Fruit fly (Drosophila melanogaster): ENCODE results near the gene CG5746.

Gene CG5746

dm6 chr3R:24376565-24376964 lies 28.0 kb upstream of the CG5746 start, which contains the start of gene CG33342:
CG33342 (plus strand) TSS chr3R:24376865.
- TF ChIP-seq Smox (GFP tag; optimal IDR thresholded peaks at IDR 0.05) = no peak
- TF ChIP-seq CG10631 (GFP tag; optimal IDR thresholded peaks at IDR 0.05) = no peak
- TF ChIP-seq dsx (GFP tag; optimal IDR thresholded peaks at IDR 0.05; ENCODE audit: poor library complexity, severe bottlenecking) = no peak
- no peak for TF ChIP-seq spab (GFP tag; optimal IDR thresholded peaks at IDR 0.05)
- TF ChIP-seq CG11294 (GFP tag; IDR thresholded peaks at IDR 0.05) = no peak
- TF ChIP-seq fd59A (GFP tag; optimal IDR thresholded peaks at IDR 0.05) = no peak
- no peak for TF ChIP-seq esn (GFP tag; optimal IDR thresholded peaks at IDR 0.05)
- no peak for TF ChIP-seq CG34406 (GFP tag; optimal IDR thresholded peaks at IDR 0.05)
- TF ChIP-seq Hr38 (GFP tag; optimal IDR thresholded peaks at IDR 0.05) = no peak
- TF ChIP-seq fkh (GFP tag; optimal IDR thresholded peaks at IDR 0.05) = no peak
- TF ChIP-seq CG6854 (GFP tag; optimal IDR thresholded peaks at IDR 0.05) = no peak
- no peak for TF ChIP-seq CG6792 (GFP tag; optimal IDR thresholded peaks at IDR 0.05)

dm6 chr3R:24375561-24375960 lies 27.0 kb upstream of the CG5746 start, which contains the start of gene CG17781:
CG17781 (minus strand) TSS chr3R:24375661.
- TF ChIP-seq Met (GFP tag; optimal IDR thresholded peaks at IDR 0.05) (no peak), Lpt (GFP tag; optimal IDR thresholded peaks at IDR 0.05) (no peak), CG8119 (GFP tag; IDR thresholded peaks at IDR 0.05) (no peak), CG11762 (GFP tag; optimal IDR thresholded peaks at IDR 0.05; ENCODE audit: insufficient read depth) (no peak), OdsH (GFP tag; optimal IDR thresholded peaks at IDR 0.05) (no peak), CG6276 (GFP tag; optimal IDR thresholded peaks at IDR 0.05) (no peak), Sox102F (GFP tag; optimal IDR thresholded peaks at IDR 0.05) (no peak), Gug (GFP tag; IDR thresholded peaks at IDR 0.05) (no peak), achi (GFP tag; optimal IDR thresholded peaks at IDR 0.05) (no peak), CG6163 (GFP tag; IDR thresholded peaks at IDR 0.05) (no peak), CG3032 (tag; optimal IDR thresholded peaks at IDR 0.05) (no peak), fkh (GFP tag; optimal IDR thresholded peaks at IDR 0.05) (no peak)

dm6 chr3R:24372662-24373061 lies 24.1 kb upstream of the CG5746 start, which contains the start of gene CG17782:
CG17782 (minus strand) TSS chr3R:24372762.
- no peak for TF ChIP-seq CG6808 (GFP tag; optimal IDR thresholded peaks at IDR 0.05)
- TF ChIP-seq salr (GFP tag; optimal IDR thresholded peaks at IDR 0.05) = no peak
- TF ChIP-seq CG7368 (GFP tag; optimal IDR thresholded peaks at IDR 0.05) = no peak
- no peak for TF ChIP-seq fd59A (GFP tag; optimal IDR thresholded peaks at IDR 0.05)
- TF ChIP-seq Met (GFP tag; optimal IDR thresholded peaks at IDR 0.05) = no peak
- TF ChIP-seq CG16779 (tag; optimal IDR thresholded peaks at IDR 0.05) = no peak
- TF ChIP-seq topi (GFP tag; optimal IDR thresholded peaks at IDR 0.05) = no peak

- TF ChIP-seq Hr4 (GFP tag; optimal IDR thresholded peaks at IDR 0.05) (no peak), ss (GFP tag; optimal IDR thresholded peaks at IDR 0.05) (no peak), acj6 (GFP tag; optimal IDR thresholded peaks at IDR 0.05) (no peak), Hr39 (GFP tag; optimal IDR thresholded peaks at IDR 0.05) (no peak), CG8632 (GFP tag; optimal IDR thresholded peaks at IDR 0.05) (no peak), CG10631 (GFP tag; optimal IDR thresholded peaks at IDR 0.05) (no peak), CG11294 (GFP tag; IDR thresholded peaks at IDR 0.05) (no peak), Hr38 (GFP tag; optimal IDR thresholded peaks at IDR 0.05) (no peak), CG8319 (GFP tag; optimal IDR thresholded peaks at IDR 0.05) (no peak), CG6808 (GFP tag; optimal IDR thresholded peaks at IDR 0.05) (no peak), CG6276 (GFP tag; optimal IDR thresholded peaks at IDR 0.05) (no peak), eg (GFP tag; IDR thresholded peaks at IDR 0.05) (no peak), Sox102F (GFP tag; optimal IDR thresholded peaks at IDR 0.05) (no peak), topi (GFP tag; optimal IDR thresholded peaks at IDR 0.05) (no peak), Gug (GFP tag; IDR thresholded peaks at IDR 0.05) (no peak), CG32006 (GFP tag; optimal IDR thresholded peaks at IDR 0.05) (no peak), Ets21C (GFP tag; optimal IDR thresholded peaks at IDR 0.05) (no peak), Blimp-1 (GFP tag; optimal IDR thresholded peaks at IDR 0.05) (no peak), CG15336 (GFP tag; IDR thresholded peaks at IDR 0.05) (no peak), CG1621 (tag; optimal IDR thresholded peaks at IDR 0.05) (no peak)
These were observed 20.7 kb upstream of the CG5746 start, which contains the start of gene CG13614 for dm6 chr3R:24369268-24369667. CG13614 (plus strand) TSS chr3R:24369568.

All from whole organism, prepupa.